Worm (Caenorhabditis elegans) whole organism, L3 larva: ENCODE data around the gene pfn-3.
A peak's percentile ranks its signal among the peaks of the same experiment; 100 is the strongest.

Experiments used
- R02D3.7 ChIP-seq: fragments of 150-350 bp; optimal IDR thresholded peaks from 2 replicates; lab custom pipeline; 2014; ENCODE audit warnings: missing biosample characterization, missing genetic modification characterization
- ZK546.5 ChIP-seq: sonication (generic microtip); optimal IDR thresholded peaks from 2 replicates; lab custom pipeline; 2017; ENCODE audit warnings: missing biosample characterization, missing genetic modification characterization
- aly-2 ChIP-seq: fragments of 150-350 bp; optimal IDR thresholded peaks from 2 replicates; lab custom pipeline; 2014; ENCODE audit warnings: missing biosample characterization, missing genetic modification characterization
- ama-1 ChIP-seq: fragments of 150-350 bp; optimal IDR thresholded peaks from 2 replicates; lab custom pipeline; 2018
- ceh-16 ChIP-seq: sonication (generic microtip); optimal IDR thresholded peaks from 2 replicates; lab custom pipeline; 2017; ENCODE audit warnings: missing biosample characterization, missing genetic modification characterization
- ceh-28 ChIP-seq: fragments of 150-350 bp; optimal IDR thresholded peaks from 2 replicates; lab custom pipeline; 2014; ENCODE audit warnings: missing biosample characterization, missing genetic modification reagents, missing genetic modification characterization
- ceh-82 ChIP-seq: fragments of 150-350 bp; optimal IDR thresholded peaks from 2 replicates; lab custom pipeline; 2014; ENCODE audit warnings: missing biosample characterization, missing genetic modification characterization
- ceh-9 ChIP-seq: sonication (generic microtip); optimal IDR thresholded peaks from 2 replicates; lab custom pipeline; 2018; ENCODE audit warnings: missing biosample characterization, missing genetic modification characterization
- daf-12 ChIP-seq: fragments of 150-350 bp; optimal IDR thresholded peaks from 2 replicates; lab custom pipeline; 2014; ENCODE audit warnings: missing biosample characterization, missing genetic modification reagents, missing genetic modification characterization
- egl-27 ChIP-seq: sonication (generic microtip); optimal IDR thresholded peaks from 4 replicates; lab custom pipeline; 2017; ENCODE audit warnings: missing biosample characterization, missing genetic modification reagents, missing genetic modification characterization
- egl-5 ChIP-seq: fragments of 150-350 bp; optimal IDR thresholded peaks from 2 replicates; lab custom pipeline; 2017; ENCODE audit warnings: missing biosample characterization, missing genetic modification reagents, missing genetic modification characterization, inconsistent platforms
- elt-1 ChIP-seq: fragments of 150-350 bp; optimal IDR thresholded peaks from 2 replicates; lab custom pipeline; 2014; ENCODE audit warnings: missing biosample characterization, missing genetic modification characterization
- elt-2 ChIP-seq: sonication (generic microtip); optimal IDR thresholded peaks from 2 replicates; lab custom pipeline; 2016; ENCODE audit warnings: missing genetic modification reagents, mild to moderate bottlenecking, missing genetic modification characterization, missing compliant biosample characterization
- elt-3 ChIP-seq, 3 experiments: fragments of 150-350 bp in 1 of 3; sonication (generic microtip) in 2 of 3; optimal IDR thresholded peaks; 2 replicates in 2 of 3; 4 replicates in 1 of 3; lab custom pipeline; 2014 to 2017; ENCODE audit warnings: missing biosample characterization in 3 of 3, missing genetic modification characterization in 3 of 3
- eor-1 ChIP-seq, 2 experiments: fragments of 150-350 bp; optimal IDR thresholded peaks; 2 replicates each; lab custom pipeline; 2014 to 2018; ENCODE audit warnings: missing biosample characterization in 2 of 2, missing genetic modification characterization in 2 of 2
- fkh-10 ChIP-seq: sonication (generic microtip); optimal IDR thresholded peaks from 2 replicates; lab custom pipeline; 2017; ENCODE audit warnings: missing biosample characterization, missing genetic modification reagents, missing genetic modification characterization
- fkh-2 ChIP-seq: fragments of 150-350 bp; optimal IDR thresholded peaks from 2 replicates; lab custom pipeline; 2014; ENCODE audit warnings: missing biosample characterization, missing genetic modification reagents, missing genetic modification characterization
- fos-1 ChIP-seq: fragments of 150-350 bp; optimal IDR thresholded peaks from 2 replicates; lab custom pipeline; 2014; ENCODE audit warnings: missing biosample characterization, missing genetic modification characterization
- hmg-11 ChIP-seq: sonication (generic microtip); optimal IDR thresholded peaks from 2 replicates; lab custom pipeline; 2016; ENCODE audit warnings: missing genetic modification characterization, missing compliant biosample characterization
- jun-1 ChIP-seq: fragments of 150-350 bp; optimal IDR thresholded peaks from 2 replicates; lab custom pipeline; 2014; ENCODE audit warnings: missing biosample characterization, missing genetic modification reagents, missing genetic modification characterization
- lin-15B ChIP-seq: fragments of 150-350 bp; optimal IDR thresholded peaks from 2 replicates; lab custom pipeline; 2014; ENCODE audit warnings: missing biosample characterization, missing genetic modification characterization
- lin-39 ChIP-seq: fragments of 150-350 bp; optimal IDR thresholded peaks from 2 replicates; lab custom pipeline; 2018; ENCODE audit warnings: missing biosample characterization, missing genetic modification reagents, missing genetic modification characterization
- lsy-12 ChIP-seq: sonication (generic microtip); optimal IDR thresholded peaks from 2 replicates; lab custom pipeline; 2016; ENCODE audit warnings: mild to moderate bottlenecking, missing genetic modification characterization, missing compliant biosample characterization
- mdl-1 ChIP-seq: fragments of 150-350 bp; optimal IDR thresholded peaks from 2 replicates; lab custom pipeline; 2014; ENCODE audit warnings: missing biosample characterization, missing genetic modification characterization
- mml-1 ChIP-seq: fragments of 150-350 bp; sonication (generic microtip); optimal IDR thresholded peaks from 3 replicates; lab custom pipeline; 2014; ENCODE audit warnings: missing biosample characterization, missing genetic modification characterization
- nfya-1 ChIP-seq: sonication (generic microtip); optimal IDR thresholded peaks from 2 replicates; lab custom pipeline; 2017; ENCODE audit warnings: missing genetic modification characterization, mild to moderate bottlenecking, missing compliant biosample characterization, antibody characterized with exemption, moderate library complexity; ENCODE audit not compliant: insufficient read depth
- nhr-11 ChIP-seq: fragments of 150-350 bp; optimal IDR thresholded peaks from 2 replicates; lab custom pipeline; 2014; ENCODE audit warnings: missing biosample characterization, missing genetic modification characterization
- nhr-12 ChIP-seq: fragments of 150-350 bp; optimal IDR thresholded peaks from 2 replicates; lab custom pipeline; 2014; ENCODE audit warnings: missing biosample characterization, missing genetic modification characterization
- nhr-23 ChIP-seq: fragments of 150-350 bp; optimal IDR thresholded peaks from 2 replicates; lab custom pipeline; 2014; ENCODE audit warnings: missing biosample characterization, missing genetic modification reagents, missing genetic modification characterization
- nhr-237 ChIP-seq: fragments of 150-350 bp; optimal IDR thresholded peaks from 2 replicates; lab custom pipeline; 2014; ENCODE audit warnings: missing biosample characterization, missing genetic modification characterization
- nhr-25 ChIP-seq: sonication (generic microtip); optimal IDR thresholded peaks from 2 replicates; lab custom pipeline; 2017; ENCODE audit warnings: missing biosample characterization, missing genetic modification characterization
- nhr-28 ChIP-seq: fragments of 150-350 bp; optimal IDR thresholded peaks from 2 replicates; lab custom pipeline; 2014; ENCODE audit warnings: missing biosample characterization, missing genetic modification characterization
- nhr-43 ChIP-seq: sonication (generic microtip); optimal IDR thresholded peaks from 2 replicates; lab custom pipeline; 2016; ENCODE audit warnings: mild to moderate bottlenecking, missing genetic modification characterization, missing compliant biosample characterization; ENCODE audit not compliant: poor library complexity, severe bottlenecking
- nhr-67 ChIP-seq: fragments of 150-350 bp; optimal IDR thresholded peaks from 2 replicates; lab custom pipeline; 2014; ENCODE audit warnings: missing biosample characterization, missing genetic modification characterization
- nhr-76 ChIP-seq: fragments of 150-350 bp; sonication (generic microtip); optimal IDR thresholded peaks from 5 replicates; lab custom pipeline; 2014; ENCODE audit warnings: missing biosample characterization, missing genetic modification characterization
- nhr-77 ChIP-seq: fragments of 150-350 bp; optimal IDR thresholded peaks from 2 replicates; lab custom pipeline; 2014; ENCODE audit warnings: missing biosample characterization, missing genetic modification characterization
- pha-4 ChIP-seq: fragments of 150-350 bp; optimal IDR thresholded peaks from 2 replicates; lab custom pipeline; 2014; ENCODE audit warnings: missing biosample characterization, missing genetic modification reagents, missing genetic modification characterization
- pqm-1 ChIP-seq: fragments of 150-350 bp; optimal IDR thresholded peaks from 2 replicates; lab custom pipeline; 2017; ENCODE audit warnings: missing biosample characterization, missing genetic modification characterization, inconsistent platforms
- sea-2 ChIP-seq: fragments of 150-350 bp; sonication (generic microtip); optimal IDR thresholded peaks from 4 replicates; lab custom pipeline; 2014; ENCODE audit warnings: missing biosample characterization, missing genetic modification reagents, missing genetic modification characterization
- skn-1 ChIP-seq: fragments of 150-350 bp; optimal IDR thresholded peaks from 2 replicates; lab custom pipeline; 2014; ENCODE audit warnings: missing biosample characterization, missing genetic modification characterization
- snpc-4 ChIP-seq: fragments of 150-350 bp; optimal IDR thresholded peaks from 2 replicates; lab custom pipeline; 2014; ENCODE audit warnings: missing biosample characterization, missing genetic modification characterization
- tbx-2 ChIP-seq: sonication (generic microtip); optimal IDR thresholded peaks from 2 replicates; lab custom pipeline; 2016; ENCODE audit warnings: mild to moderate bottlenecking, missing genetic modification characterization, missing compliant biosample characterization
- unc-39 ChIP-seq: sonication (generic microtip); optimal IDR thresholded peaks from 4 replicates; lab custom pipeline; 2017; ENCODE audit warnings: missing biosample characterization, missing genetic modification characterization
- unc-62 ChIP-seq: fragments of 150-350 bp; sonication (generic microtip); optimal IDR thresholded peaks from 4 replicates; lab custom pipeline; 2014; ENCODE audit warnings: missing biosample characterization, missing genetic modification reagents, missing genetic modification characterization
- zag-1 ChIP-seq: fragments of 150-350 bp; optimal IDR thresholded peaks from 2 replicates; lab custom pipeline; 2014; ENCODE audit warnings: missing biosample characterization, missing genetic modification characterization
- ztf-11 ChIP-seq: fragments of 150-350 bp; optimal IDR thresholded peaks from 2 replicates; lab custom pipeline; 2014; ENCODE audit warnings: missing biosample characterization, missing genetic modification characterization
- ztf-4 ChIP-seq: fragments of 150-350 bp; optimal IDR thresholded peaks from 2 replicates; lab custom pipeline; 2014; ENCODE audit warnings: missing biosample characterization, missing genetic modification characterization

pfn-3 gene

DNA sequence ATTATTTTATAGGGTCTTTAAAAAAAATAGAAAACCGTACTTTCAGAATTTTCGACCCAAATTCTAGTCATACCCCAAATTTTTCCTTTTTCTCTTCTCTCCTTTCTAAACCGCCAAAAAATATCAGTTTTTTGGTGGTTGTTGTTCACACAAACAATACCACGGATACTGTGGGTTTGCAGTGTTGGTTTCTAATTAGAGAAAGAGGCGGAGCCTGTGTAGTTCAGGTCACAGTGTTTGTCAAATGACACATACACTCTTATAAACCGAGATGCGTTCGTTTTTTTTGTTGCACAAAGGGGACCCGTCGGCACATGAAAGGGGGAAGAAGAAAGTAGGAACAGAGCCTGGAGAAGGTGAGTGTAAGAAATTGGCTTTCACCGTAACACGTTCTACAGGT is 8.3 kb downstream of the pfn-3 start, which contains the start of gene lim-6:
Gene lim-6 (plus strand): TSS at position 301 of the 400 bp plus-strand sequence.
- TF ChIP-seq sea-2 (GFP tag; lab: Kevin White, UChicago): no peak

DNA sequence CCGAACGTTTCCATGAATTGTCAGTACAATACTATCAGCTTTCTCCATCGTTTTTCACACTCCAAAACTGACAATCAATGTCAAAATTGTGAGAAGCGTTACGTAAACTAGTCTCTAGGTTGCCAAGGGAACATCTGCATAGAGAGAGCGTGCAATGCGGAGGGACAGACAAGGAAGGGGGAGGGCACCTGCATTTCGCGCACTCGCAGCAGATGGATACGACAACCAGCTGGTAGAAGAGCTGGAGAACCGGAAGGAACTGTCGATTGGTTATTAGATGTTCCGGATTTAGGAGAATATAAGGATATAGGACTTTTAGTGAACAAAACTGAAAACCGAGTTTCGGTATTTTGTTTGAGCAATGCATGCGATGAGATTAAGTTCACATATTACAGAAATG is 11.5 kb downstream of the pfn-3 start, which contains the start of gene mksr-1:
Gene mksr-1 (minus strand): TSS at position 144 of the 400 bp plus-strand sequence.
- TF ChIP-seq nhr-237 (tag; lab: Kevin White, UChicago) (no peak), nhr-76 (tag; lab: Kevin White, UChicago) (no peak), tbx-2 (no peak), nhr-67 (tag; lab: Kevin White, UChicago) (no peak), mdl-1 (tag; lab: Kevin White, UChicago) (no peak), pqm-1 (no peak), nhr-43 (tag; lab: Kevin White, UChicago) (no peak), nhr-77 (tag; lab: Kevin White, UChicago) (no peak), egl-5 (tag; lab: Kevin White, UChicago) (no peak), nhr-28 (tag; lab: Kevin White, UChicago) (no peak), skn-1 (tag; lab: Kevin White, UChicago) (no peak)

DNA sequence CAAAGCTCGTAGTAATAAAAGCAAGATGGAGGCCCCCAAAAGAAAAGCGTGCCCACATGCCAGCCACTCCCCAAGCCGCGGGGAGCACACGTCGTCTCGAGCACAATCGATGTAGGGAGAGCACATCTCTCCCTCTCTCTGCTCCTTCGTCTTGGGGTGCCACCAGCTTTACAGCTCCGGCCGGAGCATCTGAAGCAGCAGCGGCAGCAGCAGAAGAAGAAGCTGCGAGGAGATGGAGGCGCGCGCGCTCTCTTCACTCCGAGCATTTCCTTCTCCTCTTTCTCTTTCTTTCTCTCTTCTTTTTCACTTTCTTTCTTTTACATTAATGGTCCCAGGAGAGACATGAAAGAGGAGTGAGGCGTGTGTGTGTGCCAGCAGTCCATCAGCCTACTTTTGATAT is 16.4 kb downstream of the pfn-3 start:
- TF ChIP-seq R02D3.7 (tag; lab: Kevin White, UChicago) (no peak), pqm-1 (no peak), lin-39 (tag; lab: Kevin White, UChicago) (peak; percentile 93), ceh-82 (tag; lab: Kevin White, UChicago) (no peak), egl-27 (tag; lab: Kevin White, UChicago) (no peak), skn-1 (tag; lab: Kevin White, UChicago) (no peak), ceh-9 (tag; lab: Kevin White, UChicago) (no peak), elt-3 (tag; optimal IDR thresholded peaks at IDR 0.05; lab: Kevin White, UChicago) (no peak), nhr-43 (tag; lab: Kevin White, UChicago) (no peak), jun-1 (tag; lab: Kevin White, UChicago) (no peak), egl-5 (tag; lab: Kevin White, UChicago) (peak; percentile 65), sea-2 (GFP tag; lab: Kevin White, UChicago) (no peak), nhr-25 (no peak), nhr-11 (tag; lab: Kevin White, UChicago) (no peak), mml-1 (no peak), nhr-67 (tag; lab: Kevin White, UChicago) (no peak), zag-1 (tag; lab: Kevin White, UChicago) (no peak), ZK546.5 (tag; lab: Kevin White, UChicago) (no peak), fkh-2 (tag; lab: Kevin White, UChicago) (no peak), fkh-10 (GFP tag; lab: Kevin White, UChicago) (peak; percentile 23), nhr-237 (tag; lab: Kevin White, UChicago) (no peak), nfya-1 (tag; lab: Kevin White, UChicago) (peak; percentile 81), ceh-16 (tag; lab: Kevin White, UChicago) (no peak), elt-2 (no peak), ceh-28 (tag; lab: Kevin White, UChicago) (no peak), nhr-12 (tag; lab: Kevin White, UChicago) (no peak), ztf-4 (tag; lab: Kevin White, UChicago) (no peak), ztf-11 (tag; lab: Kevin White, UChicago) (no peak), tbx-2 (peak; percentile 67), nhr-76 (tag; lab: Kevin White, UChicago) (no peak), ama-1 (lab: Kevin White, UChicago) (no peak), pha-4 (tag; lab: Kevin White, UChicago) (no peak), lin-15B (peak; percentile 6), unc-62 (no peak), snpc-4 (tag; lab: Kevin White, UChicago) (no peak), elt-1 (no peak), eor-1 (tag; optimal IDR thresholded peaks at IDR 0.05; lab: Kevin White, UChicago) (no peak), aly-2 (tag; lab: Kevin White, UChicago) (no peak), fos-1 (tag; lab: Kevin White, UChicago) (no peak), hmg-11 (peak; percentile 77), nhr-23 (tag; lab: Kevin White, UChicago) (no peak), mdl-1 (tag; lab: Kevin White, UChicago) (peak; percentile 39), unc-39 (tag; lab: Kevin White, UChicago) (no peak), daf-12 (no peak), nhr-28 (tag; lab: Kevin White, UChicago) (no peak), lsy-12 (tag; lab: Kevin White, UChicago) (peak; percentile 6), nhr-77 (tag; lab: Kevin White, UChicago) (no peak)
